Worm (Caenorhabditis elegans) whole organism, L4 larva: ENCODE results near the gene F09F7.5.

ENCODE experiments used
- D1046.2 ChIP-seq: fragments of 200-800 bp; sonication (Bioruptor generic); IDR thresholded peaks from 2 replicates; pipeline ENCODE4 v1.3.6; 2022; ENCODE audit warnings: missing genetic modification characterization, missing compliant biosample characterization
- T20F7.1 ChIP-seq: fragments of 200-800 bp; sonication (Bioruptor generic); optimal IDR thresholded peaks from 2 replicates; lab custom pipeline; 2018; ENCODE audit warnings: mild to moderate bottlenecking, missing genetic modification characterization, missing compliant biosample characterization
- Y105C5A.15 ChIP-seq: fragments of 200-800 bp; sonication (Bioruptor generic); IDR thresholded peaks from 2 replicates; pipeline ENCODE4 v1.3.6; 2022; ENCODE audit warnings: missing genetic modification characterization, missing compliant biosample characterization
- aha-1 ChIP-seq: fragments of 150-350 bp; peaks from one replicate; lab custom pipeline; 2014; ENCODE audit warnings: missing biosample characterization, missing genetic modification characterization
- ama-1 ChIP-seq: fragments of 150-350 bp; optimal IDR thresholded peaks from 2 replicates; lab custom pipeline; 2014; ENCODE audit warnings: inconsistent platforms, mixed read lengths
- arid-1 ChIP-seq: fragments of 200-800 bp; sonication (Bioruptor generic); conservative IDR thresholded peaks from 2 replicates; pipeline ENCODE4 v1.3.6; 2022; ENCODE audit warnings: missing genetic modification reagents, missing genetic modification characterization, missing compliant biosample characterization
- ceh-28 ChIP-seq: fragments of 150-350 bp; optimal IDR thresholded peaks from 2 replicates; lab custom pipeline; 2014; ENCODE audit warnings: missing biosample characterization, missing genetic modification reagents, missing genetic modification characterization
- ceh-62 ChIP-seq: sonication (generic microtip); optimal IDR thresholded peaks from 2 replicates; lab custom pipeline; 2017; ENCODE audit warnings: missing biosample characterization, missing genetic modification characterization
- ces-1 ChIP-seq: fragments of 150-350 bp; sonication (generic microtip); optimal IDR thresholded peaks from 4 replicates; lab custom pipeline; 2014; ENCODE audit warnings: missing biosample characterization, missing genetic modification reagents, missing genetic modification characterization
- cey-2 ChIP-seq: sonication (generic microtip); optimal IDR thresholded peaks from 3 replicates; lab custom pipeline; 2017; ENCODE audit warnings: missing genetic modification characterization, mild to moderate bottlenecking, missing compliant biosample characterization, antibody characterized with exemption, borderline replicate concordance; ENCODE audit not compliant: insufficient read depth
- daf-16 ChIP-seq, 3 experiments: sonication (generic microtip); optimal IDR thresholded peaks; 2 replicates each; lab custom pipeline; 2016 to 2017; ENCODE audit warnings: missing genetic modification characterization in 3 of 3, missing genetic modification reagents in 3 of 3, mild to moderate bottlenecking in 2 of 3, missing compliant biosample characterization in 2 of 3, missing biosample characterization in 1 of 3, moderate library complexity in 1 of 3
- daf-19 ChIP-seq: fragments of 200-800 bp; sonication (Bioruptor generic); conservative IDR thresholded peaks from 2 replicates; pipeline ENCODE4 v1.3.6; 2022; ENCODE audit warnings: missing genetic modification characterization, missing compliant biosample characterization
- dmd-6 ChIP-seq: fragments of 200-800 bp; sonication (Bioruptor generic); IDR thresholded peaks from 2 replicates; pipeline ENCODE4 v1.3.6; 2022; ENCODE audit warnings: missing genetic modification reagents, missing genetic modification characterization, missing compliant biosample characterization
- dpl-1 ChIP-seq: fragments of 150-350 bp; optimal IDR thresholded peaks from 2 replicates; lab custom pipeline; 2014; ENCODE audit warnings: missing biosample characterization, missing genetic modification reagents, missing genetic modification characterization
- duxl-1 ChIP-seq: sonication (generic microtip); optimal IDR thresholded peaks from 2 replicates; lab custom pipeline; 2016; ENCODE audit warnings: mild to moderate bottlenecking, missing genetic modification characterization, moderate library complexity, missing compliant biosample characterization; ENCODE audit not compliant: poor library complexity
- dve-1 ChIP-seq: sonication (generic microtip); optimal IDR thresholded peaks from 2 replicates; lab custom pipeline; 2017; ENCODE audit warnings: antibody characterized with exemption, mild to moderate bottlenecking, missing genetic modification characterization, missing compliant biosample characterization; ENCODE audit not compliant: insufficient read depth
- egl-43 ChIP-seq: fragments of 200-800 bp; sonication (Bioruptor generic); IDR thresholded peaks from 2 replicates; pipeline ENCODE4 v1.3.6; 2022; ENCODE audit warnings: missing genetic modification reagents, missing genetic modification characterization, missing compliant biosample characterization
- fkh-10 ChIP-seq: fragments of 150-350 bp; optimal IDR thresholded peaks from 2 replicates; lab custom pipeline; 2014; ENCODE audit warnings: missing biosample characterization, missing genetic modification reagents, missing genetic modification characterization
- gei-8 ChIP-seq: fragments of 200-800 bp; sonication (Bioruptor generic); optimal IDR thresholded peaks from 2 replicates; lab custom pipeline; 2018; ENCODE audit warnings: mild to moderate bottlenecking, missing genetic modification characterization, missing compliant biosample characterization
- hmg-1.1 ChIP-seq: fragments of 200-800 bp; sonication (Bioruptor generic); IDR thresholded peaks from 2 replicates; pipeline ENCODE4 v1.3.6; 2022; ENCODE audit warnings: missing genetic modification reagents, missing genetic modification characterization, missing compliant biosample characterization
- lim-7 ChIP-seq: fragments of 200-800 bp; sonication (Bioruptor generic); IDR thresholded peaks from 2 replicates; pipeline ENCODE4 v1.3.6; 2022; ENCODE audit warnings: missing genetic modification characterization, missing compliant biosample characterization
- lin-29 ChIP-seq: fragments of 200-800 bp; sonication (Bioruptor generic); IDR thresholded peaks from 2 replicates; pipeline ENCODE4 v1.3.6; 2022; ENCODE audit warnings: missing genetic modification reagents, missing genetic modification characterization, missing compliant biosample characterization
- madf-5 ChIP-seq, 2 experiments: fragments of 200-800 bp; sonication (Bioruptor generic); IDR thresholded peaks; 2 replicates each; pipeline ENCODE4 v1.3.6; 2022; ENCODE audit warnings: missing compliant biosample characterization in 2 of 2, missing genetic modification characterization in 2 of 2
- mxl-3 ChIP-seq: fragments of 200-800 bp; sonication (Bioruptor generic); optimal IDR thresholded peaks from 2 replicates; lab custom pipeline; 2018; ENCODE audit warnings: mild to moderate bottlenecking, missing genetic modification characterization, missing compliant biosample characterization
- nhr-102 ChIP-seq: sonication (generic microtip); optimal IDR thresholded peaks from 2 replicates; lab custom pipeline; 2016; ENCODE audit warnings: mild to moderate bottlenecking, missing genetic modification characterization, moderate library complexity, missing compliant biosample characterization
- nhr-6 ChIP-seq: fragments of 150-350 bp; optimal IDR thresholded peaks from 2 replicates; lab custom pipeline; 2014; ENCODE audit warnings: missing biosample characterization, missing genetic modification characterization
- nhr-77 ChIP-seq: fragments of 150-350 bp; optimal IDR thresholded peaks from 2 replicates; lab custom pipeline; 2014; ENCODE audit warnings: missing biosample characterization, missing genetic modification characterization
- pha-4 ChIP-seq, 2 experiments: fragments of 150-350 bp in 1 of 2; fragments of 200-800 bp in 1 of 2; sonication (Bioruptor generic) in 1 of 2; IDR thresholded peaks in 1 of 2; optimal IDR thresholded peaks in 1 of 2; 2 replicates each; pipeline versions ENCODE4 v1.3.6 to Lab custom; 2014 to 2022; ENCODE audit warnings: missing genetic modification characterization in 2 of 2, missing genetic modification reagents in 2 of 2, missing biosample characterization in 1 of 2, missing compliant biosample characterization in 1 of 2
- php-3 ChIP-seq: fragments of 200-800 bp; sonication (Bioruptor generic); IDR thresholded peaks from 2 replicates; pipeline ENCODE4 v1.3.6; 2022; ENCODE audit warnings: missing genetic modification reagents, missing genetic modification characterization, missing compliant biosample characterization
- pqm-1 ChIP-seq: sonication (generic microtip); optimal IDR thresholded peaks from 2 replicates; lab custom pipeline; 2017; ENCODE audit warnings: missing biosample characterization, missing genetic modification characterization
- set-16 ChIP-seq: fragments of 200-800 bp; sonication (Bioruptor generic); IDR thresholded peaks from 2 replicates; pipeline ENCODE4 v1.3.6; 2022; ENCODE audit warnings: missing genetic modification reagents, missing genetic modification characterization, missing compliant biosample characterization
- snpc-1.2 ChIP-seq: fragments of 200-800 bp; sonication (Bioruptor generic); IDR thresholded peaks from 2 replicates; pipeline ENCODE4 v1.3.6; 2022; ENCODE audit warnings: missing genetic modification reagents, missing genetic modification characterization, missing compliant biosample characterization
- spr-3 ChIP-seq: fragments of 200-800 bp; sonication (Bioruptor generic); optimal IDR thresholded peaks from 2 replicates; lab custom pipeline; 2018; ENCODE audit warnings: mild to moderate bottlenecking, missing genetic modification characterization, missing compliant biosample characterization
- unc-62 ChIP-seq, 3 experiments: fragments of 150-350 bp in 1 of 3; sonication (generic microtip); optimal IDR thresholded peaks in 2 of 3; peaks in 1 of 3; 1 replicate in 1 of 3; 2 replicates in 2 of 3; lab custom pipeline; 2014 to 2017; ENCODE audit warnings: missing biosample characterization in 3 of 3, missing genetic modification characterization in 3 of 3, missing genetic modification reagents in 3 of 3, missing genotype in 1 of 3
- zfp-2 ChIP-seq: sonication (generic microtip); optimal IDR thresholded peaks from 2 replicates; lab custom pipeline; 2016; ENCODE audit warnings: mild to moderate bottlenecking, missing genetic modification characterization, missing compliant biosample characterization
- zfp-3 ChIP-seq: fragments of 200-800 bp; sonication (Bioruptor generic); conservative IDR thresholded peaks from 2 replicates; pipeline ENCODE4 v1.3.6; 2022; ENCODE audit warnings: missing genetic modification reagents, missing genetic modification characterization, missing compliant biosample characterization

F09F7.5 gene

ce11 chrIII:5504164-5504563 is 42.6 kb upstream of the F09F7.5 start (continued):
- no peak for TF ChIP-seq unc-62 (GFP tag; optimal IDR thresholded peaks at IDR 0.05 in 1 of 2; lab: Kevin White, UChicago)
- no peak for TF ChIP-seq unc-62 (tag; optimal IDR thresholded peaks at IDR 0.05; lab: Kevin White, UChicago)
- TF ChIP-seq dpl-1 (GFP tag; lab: Kevin White, UChicago), result peak; percentile 44
- TF ChIP-seq nhr-102 (tag; lab: Kevin White, UChicago), result no peak
- TF ChIP-seq zfp-2, result no peak
- peak; percentile 35 for TF ChIP-seq nhr-6
- TF ChIP-seq hmg-1.1, result peak; percentile 36; the same call in 1 of the 2 replicates
- TF ChIP-seq ces-1 (GFP tag; lab: Kevin White, UChicago), result peak; percentile 43
- TF ChIP-seq mxl-3, result peak; percentile 35
- no peak for TF ChIP-seq madf-5 (GFP tag; IDR thresholded peaks at IDR 0.05; lab: Robert Waterston, UW)
- no peak for TF ChIP-seq arid-1 (GFP tag; lab: Robert Waterston, UW)
- no peak for TF ChIP-seq Y105C5A.15 (GFP tag; lab: Robert Waterston, UW)
- peak; percentile 31 for TF ChIP-seq pqm-1 (tag; lab: Kevin White, UChicago)
- peak; percentile 77 for TF ChIP-seq dve-1 (tag; lab: Kevin White, UChicago)
- TF ChIP-seq fkh-10 (GFP tag; lab: Kevin White, UChicago), result peak; percentile 30
- no peak for TF ChIP-seq ceh-28 (tag; lab: Kevin White, UChicago)
- TF ChIP-seq cey-2 (tag; lab: Kevin White, UChicago), result no peak
- peak; percentile 83 for TF ChIP-seq ama-1
- TF ChIP-seq dmd-6 (GFP tag; lab: Robert Waterston, UW), result peak; percentile 13; the same call in 1 of the 2 replicates

- TF ChIP-seq nhr-102 (tag; lab: Kevin White, UChicago) (no peak), daf-19 (GFP tag; lab: Robert Waterston, UW) (peak; percentile 41; the same call in 1 of the 2 replicates), pha-4 (GFP tag; IDR thresholded peaks at IDR 0.05; lab: Robert Waterston, UW) (0 out of 2 replicates have a peak, but pooled peaks have one; percentile 6), pha-4 (tag; optimal IDR thresholded peaks at IDR 0.05; lab: Kevin White, UChicago) (no peak), snpc-1.2 (GFP tag; lab: Robert Waterston, UW) (no peak), set-16 (GFP tag; lab: Robert Waterston, UW) (peak; percentile 89), unc-62 (GFP tag; optimal IDR thresholded peaks at IDR 0.05 in 1 of 2; lab: Kevin White, UChicago) (peak in 1 of 2 experiments; percentile 88), unc-62 (tag; optimal IDR thresholded peaks at IDR 0.05; lab: Kevin White, UChicago) (no peak), hmg-1.1 (no peak), duxl-1 (peak; percentile 24), daf-16 (GFP tag; optimal IDR thresholded peaks at IDR 0.05; lab: Kevin White, UChicago) (no peak), daf-16 (tag; optimal IDR thresholded peaks at IDR 0.05; lab: Kevin White, UChicago) (peak; percentile 9), dmd-6 (GFP tag; lab: Robert Waterston, UW) (no peak), php-3 (GFP tag; lab: Robert Waterston, UW) (peak; percentile 19; the same call in 1 of the 2 replicates), zfp-2 (no peak), egl-43 (GFP tag; lab: Robert Waterston, UW) (0 out of 2 replicates have a peak, but pooled peaks have one; percentile 17)
Observed at ce11 chrIII:5504725-5505473, 41.9 kb upstream of the F09F7.5 start.

ce11 chrIII:5505474-5506022 is 41.2 kb upstream of the F09F7.5 start:
- no peak for TF ChIP-seq D1046.2 (GFP tag; lab: Robert Waterston, UW)
- peak; percentile 29 for TF ChIP-seq zfp-3 (GFP tag; lab: Robert Waterston, UW)
- no peak for TF ChIP-seq gei-8 (GFP tag; lab: Kevin White, UChicago)
- peak; percentile 54 for TF ChIP-seq nhr-77 (tag; lab: Kevin White, UChicago)
- TF ChIP-seq lin-29, result 0 out of 2 replicates have a peak, but pooled peaks have one; percentile 7
- TF ChIP-seq lim-7, result 0 out of 2 replicates have a peak, but pooled peaks have one; percentile 51
- TF ChIP-seq aha-1 (tag; lab: Kevin White, UChicago), result peak; percentile 88
- peak; percentile 7; the same call in 1 of the 2 replicates for TF ChIP-seq pha-4 (GFP tag; IDR thresholded peaks at IDR 0.05; lab: Robert Waterston, UW)
- TF ChIP-seq pha-4 (tag; optimal IDR thresholded peaks at IDR 0.05; lab: Kevin White, UChicago), result no peak
- TF ChIP-seq ceh-62 (tag; lab: Kevin White, UChicago), result no peak
- TF ChIP-seq egl-43 (GFP tag; lab: Robert Waterston, UW), result peak; percentile 35; the same call in 1 of the 2 replicates
- TF ChIP-seq snpc-1.2 (GFP tag; lab: Robert Waterston, UW), result no peak
- no peak for TF ChIP-seq spr-3
- no peak for TF ChIP-seq mxl-3
- TF ChIP-seq T20F7.1 (GFP tag; lab: Kevin White, UChicago), result no peak
